Fruit fly (Drosophila melanogaster) S2 (cell line): ENCODE measurements around the gene Ccdc85.

Experiments
- CG8478 ChIP-seq: fragments of >200 bp; optimal IDR thresholded peaks from 2 replicates; lab custom pipeline; 2018
- CTCF ChIP-seq, 2 experiments: fragments of >200 bp; optimal IDR thresholded peaks; 2 replicates each; lab custom pipeline; 2018

Gene Ccdc85

DNA sequence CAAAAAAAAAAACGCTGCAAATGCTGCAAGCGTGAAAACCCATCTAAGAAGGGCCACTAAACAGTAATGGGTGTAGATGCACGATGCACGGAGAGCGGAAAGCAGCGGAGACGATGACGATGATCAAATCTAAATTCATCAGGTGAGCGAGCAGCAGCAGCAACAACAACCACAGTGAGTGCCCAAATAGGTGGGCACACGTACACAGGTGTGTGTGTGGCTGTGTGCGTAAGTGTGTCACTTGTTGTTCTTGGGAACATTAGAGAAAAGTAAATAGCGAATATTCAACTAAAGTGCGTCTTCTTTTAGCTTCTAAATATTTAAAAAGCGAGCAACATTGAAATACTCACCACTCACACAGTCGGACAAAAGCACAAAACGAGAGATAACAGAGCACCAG is 5.8 kb upstream of the Ccdc85 start:
- no peak for TF ChIP-seq CG8478
- no peak for TF ChIP-seq CTCF (optimal IDR thresholded peaks at IDR 0.05; lab: Kevin White, UChicago)

dm6 chr2L:2993702-2994101 is 5.4 kb upstream of the Ccdc85 start:
- no peak for TF ChIP-seq CG8478
- TF ChIP-seq CTCF (optimal IDR thresholded peaks at IDR 0.05; lab: Kevin White, UChicago), result no peak

dm6 chr2L:2999609-3000008 is 523 bp downstream of the Ccdc85 start:
- TF ChIP-seq CTCF (optimal IDR thresholded peaks at IDR 0.05; lab: Kevin White, UChicago), result no peak
- no peak for TF ChIP-seq CG8478

dm6 chr2L:3000517-3000934 is 1.4 kb downstream of the Ccdc85 start:
- TF ChIP-seq CTCF (optimal IDR thresholded peaks at IDR 0.05; lab: Kevin White, UChicago) (no peak), CG8478 (no peak)

DNA sequence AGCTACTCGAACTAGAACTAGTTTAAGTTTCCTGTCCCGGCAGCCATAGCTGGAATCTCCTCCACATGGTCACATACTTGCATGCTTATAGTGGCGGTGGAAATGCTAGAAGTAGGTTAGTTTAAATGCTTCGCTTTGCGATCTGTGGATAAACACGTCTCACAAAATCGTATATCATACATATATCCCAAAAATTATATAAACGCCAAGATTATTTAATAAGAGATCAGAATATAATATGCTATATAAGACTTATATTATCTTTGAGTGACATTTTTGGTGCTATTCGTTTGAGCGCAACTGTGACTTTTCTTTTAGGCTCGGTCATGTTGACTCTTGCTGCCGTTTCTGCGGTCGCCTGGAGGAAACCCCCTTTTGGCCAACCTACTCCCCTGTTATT is 2.9 kb downstream of the Ccdc85 start:
- TF ChIP-seq CG8478, result no peak
- TF ChIP-seq CTCF (optimal IDR thresholded peaks at IDR 0.05; lab: Kevin White, UChicago), result no peak

DNA sequence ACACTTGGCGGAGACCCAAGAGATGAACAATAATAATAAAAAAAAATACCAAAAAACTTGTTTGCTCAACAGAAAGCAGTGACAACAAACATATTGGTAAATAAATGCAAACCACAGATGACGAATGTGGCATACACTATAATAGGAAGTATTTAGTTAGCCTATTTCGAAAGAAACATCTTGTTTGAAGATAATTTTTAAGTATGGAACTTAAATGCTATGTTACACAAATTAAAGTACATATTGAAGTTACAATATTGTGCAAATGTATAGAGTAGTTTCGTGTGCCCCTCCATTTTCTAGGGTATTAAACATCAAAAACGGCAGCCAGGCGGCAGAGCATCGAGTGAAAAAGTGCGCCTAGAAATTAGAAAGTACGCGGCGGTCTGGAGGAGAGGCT is 4.3 kb downstream of the Ccdc85 start:
- TF ChIP-seq CG8478 (no peak), CTCF (optimal IDR thresholded peaks at IDR 0.05; lab: Kevin White, UChicago) (no peak)

DNA sequence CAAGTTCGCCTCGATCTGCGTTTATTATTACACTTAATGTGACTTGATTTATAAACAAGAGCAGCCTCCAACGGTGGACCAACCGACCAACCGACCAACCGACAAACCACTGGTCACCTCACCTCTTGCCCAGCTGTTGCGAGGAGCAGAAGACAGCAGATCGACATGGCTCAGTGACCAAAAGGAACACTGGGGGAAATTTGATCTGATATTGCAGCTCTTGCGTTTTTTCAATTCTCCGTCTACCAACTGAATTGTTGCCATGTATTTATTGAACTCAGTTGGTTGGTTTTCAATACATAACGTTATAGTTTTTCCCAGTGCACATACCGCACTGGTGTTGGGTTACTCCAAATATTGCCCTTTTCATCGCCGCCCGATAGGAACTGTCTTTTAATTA is 5.5 kb downstream of the Ccdc85 start:
- TF ChIP-seq CG8478 (no peak), CTCF (optimal IDR thresholded peaks at IDR 0.05; lab: Kevin White, UChicago) (no peak)

- TF ChIP-seq CG8478 (no peak), CTCF (optimal IDR thresholded peaks at IDR 0.05; lab: Kevin White, UChicago) (no peak)
Observed at dm6 chr2L:3005483-3005882, 6.4 kb downstream of the Ccdc85 start.

- TF ChIP-seq CG8478 (no peak), CTCF (optimal IDR thresholded peaks at IDR 0.05; lab: Kevin White, UChicago) (no peak)
Observed at dm6 chr2L:3006194-3006593, 7.1 kb downstream of the Ccdc85 start.

DNA sequence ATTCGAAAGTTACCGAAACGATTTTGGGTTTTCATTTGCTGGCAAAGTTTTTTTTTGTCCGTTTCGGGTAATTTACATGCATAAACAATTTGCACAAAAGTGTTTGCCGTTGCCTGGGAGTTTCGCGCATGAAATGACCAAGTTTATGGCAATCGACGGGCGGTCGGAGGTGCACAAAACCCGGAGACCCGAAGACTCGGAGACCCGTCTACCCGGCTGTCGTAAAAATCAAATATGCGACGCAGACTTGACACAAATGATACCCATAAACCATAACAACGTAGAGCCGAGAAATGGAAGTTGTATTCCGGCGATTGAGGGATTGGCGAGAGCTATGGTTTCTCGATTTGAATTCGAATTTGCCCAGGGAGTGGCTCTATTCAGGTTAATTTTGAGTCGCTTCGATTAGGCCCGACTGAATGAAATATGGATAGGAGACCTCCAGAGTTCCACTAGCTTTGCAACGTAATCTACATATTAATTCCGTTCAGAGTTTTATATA is 7.9 kb downstream of the Ccdc85 start:
- no peak for TF ChIP-seq CG8478
- TF ChIP-seq CTCF (optimal IDR thresholded peaks at IDR 0.05; lab: Kevin White, UChicago), result no peak

- TF ChIP-seq CTCF (optimal IDR thresholded peaks at IDR 0.05; lab: Kevin White, UChicago), result no peak
- no peak for TF ChIP-seq CG8478
Observed at dm6 chr2L:3009438-3009837, 10.4 kb downstream of the Ccdc85 start.

- TF ChIP-seq CG8478 (no peak), CTCF (optimal IDR thresholded peaks at IDR 0.05; lab: Kevin White, UChicago) (no peak)
Observed at dm6 chr2L:3011484-3011883, 12.4 kb downstream of the Ccdc85 start.

- no peak for TF ChIP-seq CG8478
- no peak for TF ChIP-seq CTCF (optimal IDR thresholded peaks at IDR 0.05; lab: Kevin White, UChicago)
Observed at dm6 chr2L:3012780-3013179, 13.7 kb downstream of the Ccdc85 start.

dm6 chr2L:3018212-3018611 is 19.1 kb downstream of the Ccdc85 start, which contains the start of the genes CG17224 and CG17264:
TSS of gene CG17224 (minus strand) at chr2L:3018308.
TSS of gene CG17264 (plus strand) at chr2L:3018508.
- TF ChIP-seq CTCF (optimal IDR thresholded peaks at IDR 0.05; lab: Kevin White, UChicago) (no peak), CG8478 (no peak)

DNA sequence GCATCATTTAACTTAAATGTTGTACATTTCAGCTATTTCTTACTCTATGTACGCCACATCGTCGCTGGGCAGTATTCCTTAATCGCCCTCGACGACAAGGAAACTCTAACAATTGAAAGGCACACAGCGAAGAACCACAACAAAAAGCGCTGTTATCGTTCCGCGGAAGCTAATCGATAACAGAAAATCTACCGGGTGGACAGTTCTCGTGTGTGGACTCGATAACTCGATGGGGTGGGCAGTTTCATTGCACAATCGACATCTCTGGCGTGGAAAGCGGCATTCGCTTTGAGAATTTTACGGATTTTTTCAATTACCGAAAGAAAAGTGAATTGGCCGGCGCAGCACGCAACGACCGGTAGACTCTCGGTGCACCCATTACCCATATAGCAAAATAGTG is 23.9 kb downstream of the Ccdc85 start, which contains the start of the genes alpha4GT1 and Prp40:
Gene alpha4GT1, minus strand, starts transcription at position 156 of the 400 bp plus-strand sequence.
Gene Prp40, plus strand, starts transcription at position 241 of the 400 bp plus-strand sequence.
- TF ChIP-seq CG8478 (no peak), CTCF (optimal IDR thresholded peaks at IDR 0.05; lab: Kevin White, UChicago) (peak in 1 of 2 experiments; percentile 23)

DNA sequence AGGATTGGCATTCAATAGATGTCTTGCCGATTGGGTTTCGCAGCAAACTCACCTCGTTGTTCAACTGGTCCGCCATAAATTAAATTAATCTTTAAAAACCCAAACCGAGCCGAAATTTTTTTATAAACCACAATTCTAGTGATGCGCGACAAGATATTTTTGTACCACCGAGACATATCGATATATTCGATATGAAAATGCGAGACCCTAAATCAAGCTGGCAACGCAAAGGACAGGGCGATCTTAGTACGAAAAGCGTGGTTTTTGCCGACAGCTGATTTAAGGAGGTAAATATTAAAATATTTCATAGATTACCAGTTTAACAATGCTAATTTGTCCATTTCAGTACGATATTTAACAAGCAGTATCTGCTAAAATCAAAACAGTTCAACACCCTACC is 29.9 kb downstream of the Ccdc85 start, which contains the start of the genes Sf3b2 and CG17219:
Gene Sf3b2, minus strand, starts transcription at position 157 of the 400 bp plus-strand sequence.
Gene CG17219, plus strand, starts transcription at position 242 of the 400 bp plus-strand sequence.
- TF ChIP-seq CG8478 (no peak), CTCF (optimal IDR thresholded peaks at IDR 0.05; lab: Kevin White, UChicago) (no peak)

DNA sequence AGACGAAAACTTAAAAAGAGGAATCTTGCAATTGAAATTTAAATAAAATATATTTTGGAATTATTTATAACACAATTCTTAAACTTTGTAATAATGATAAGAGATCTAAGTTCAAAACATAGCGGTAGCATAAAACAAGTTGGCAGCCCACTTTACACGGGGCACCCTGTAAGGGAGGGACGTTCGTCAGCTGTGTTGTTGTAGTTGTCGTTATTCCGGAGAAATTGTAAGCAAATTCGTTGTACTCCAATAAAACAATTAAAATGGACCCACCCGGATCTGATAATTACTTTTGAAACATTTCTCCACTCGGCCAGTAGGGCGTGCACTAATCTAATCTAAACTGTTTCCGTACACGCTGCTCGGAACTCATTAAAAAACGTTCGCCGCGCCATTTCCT is 31.3 kb downstream of the Ccdc85 start, which contains the start of gene GABPI:
Gene GABPI, plus strand, starts transcription at position 190 of the 400 bp plus-strand sequence.
- TF ChIP-seq CG8478 (no peak), CTCF (optimal IDR thresholded peaks at IDR 0.05; lab: Kevin White, UChicago) (no peak)
